Worm (Caenorhabditis elegans) whole organism, L4 larva: Measurements from ENCODE around the gene lin-52.

ENCODE experiments used
- F49E8.2 ChIP-seq: sonication (generic microtip); optimal IDR thresholded peaks from 2 replicates; lab custom pipeline; 2016; ENCODE audit warnings: missing compliant biosample characterization, mild to moderate bottlenecking, missing genetic modification characterization, borderline replicate concordance
- R02D3.7 ChIP-seq: fragments of 150-350 bp; sonication (generic microtip); optimal IDR thresholded peaks from 3 replicates; lab custom pipeline; 2014; ENCODE audit warnings: missing biosample characterization, missing genetic modification characterization
- T26A8.4 ChIP-seq: fragments of 200-800 bp; sonication (Bioruptor generic); IDR thresholded peaks from 2 replicates; pipeline ENCODE4 v1.3.6; 2022; ENCODE audit warnings: missing genetic modification characterization, missing compliant biosample characterization
- Y48G9A.11 ChIP-seq: fragments of 200-800 bp; sonication (Bioruptor generic); IDR thresholded peaks from 2 replicates; pipeline ENCODE4 v1.3.6; 2022; ENCODE audit warnings: missing genetic modification reagents, missing genetic modification characterization, missing compliant biosample characterization
- Y5F2A.4 ChIP-seq: fragments of 200-800 bp; sonication (Bioruptor generic); optimal IDR thresholded peaks from 2 replicates; lab custom pipeline; 2018; ENCODE audit warnings: mild to moderate bottlenecking, missing genetic modification characterization, missing compliant biosample characterization
- Y75B8A.6 ChIP-seq: fragments of 200-800 bp; sonication (Bioruptor generic); IDR thresholded peaks from 2 replicates; pipeline ENCODE4 v1.3.6; 2022; ENCODE audit warnings: missing genetic modification reagents, missing genetic modification characterization, missing compliant biosample characterization
- ZK337.2 ChIP-seq: fragments of 200-800 bp; sonication (Bioruptor generic); IDR thresholded peaks from 2 replicates; pipeline ENCODE4 v1.3.6; 2022; ENCODE audit warnings: missing genetic modification reagents, missing genetic modification characterization, missing compliant biosample characterization
- aha-1 ChIP-seq: fragments of 150-350 bp; peaks from one replicate; lab custom pipeline; 2014; ENCODE audit warnings: missing biosample characterization, missing genetic modification characterization
- ama-1 ChIP-seq: fragments of 150-350 bp; optimal IDR thresholded peaks from 2 replicates; lab custom pipeline; 2014; ENCODE audit warnings: inconsistent platforms, mixed read lengths
- cey-2 ChIP-seq: sonication (generic microtip); optimal IDR thresholded peaks from 3 replicates; lab custom pipeline; 2017; ENCODE audit warnings: missing genetic modification characterization, mild to moderate bottlenecking, missing compliant biosample characterization, antibody characterized with exemption, borderline replicate concordance; ENCODE audit not compliant: insufficient read depth
- dmd-6 ChIP-seq: fragments of 200-800 bp; sonication (Bioruptor generic); IDR thresholded peaks from 2 replicates; pipeline ENCODE4 v1.3.6; 2022; ENCODE audit warnings: missing genetic modification reagents, missing genetic modification characterization, missing compliant biosample characterization
- dve-1 ChIP-seq: sonication (generic microtip); optimal IDR thresholded peaks from 2 replicates; lab custom pipeline; 2017; ENCODE audit warnings: antibody characterized with exemption, mild to moderate bottlenecking, missing genetic modification characterization, missing compliant biosample characterization; ENCODE audit not compliant: insufficient read depth
- hif-1 ChIP-seq, 2 experiments: sonication (generic microtip); optimal IDR thresholded peaks; 2 replicates each; lab custom pipeline; 2016 to 2017; ENCODE audit warnings: missing compliant biosample characterization in 2 of 2, missing genetic modification characterization in 2 of 2, missing genetic modification reagents in 2 of 2, missing genotype in 2 of 2, mild to moderate bottlenecking in 1 of 2
- hlh-11 ChIP-seq: fragments of 200-800 bp; sonication (Bioruptor generic); optimal IDR thresholded peaks from 2 replicates; lab custom pipeline; 2018; ENCODE audit warnings: mild to moderate bottlenecking, missing genetic modification characterization, missing compliant biosample characterization
- jun-1 ChIP-seq: fragments of 150-350 bp; optimal IDR thresholded peaks from 2 replicates; lab custom pipeline; 2014; ENCODE audit warnings: missing biosample characterization, missing genetic modification reagents, missing genetic modification characterization
- lim-7 ChIP-seq: fragments of 200-800 bp; sonication (Bioruptor generic); IDR thresholded peaks from 2 replicates; pipeline ENCODE4 v1.3.6; 2022; ENCODE audit warnings: missing genetic modification characterization, missing compliant biosample characterization
- lin-1 ChIP-seq: fragments of 200-800 bp; sonication (Bioruptor generic); IDR thresholded peaks from 2 replicates; pipeline ENCODE4 v1.3.6; 2022; ENCODE audit warnings: missing genetic modification reagents, missing genetic modification characterization, missing compliant biosample characterization
- lin-15B ChIP-seq: fragments of 150-350 bp; sonication (generic microtip); optimal IDR thresholded peaks from 3 replicates; lab custom pipeline; 2014; ENCODE audit warnings: missing biosample characterization, missing genetic modification characterization
- lin-29 ChIP-seq: fragments of 200-800 bp; sonication (Bioruptor generic); IDR thresholded peaks from 2 replicates; pipeline ENCODE4 v1.3.6; 2022; ENCODE audit warnings: missing genetic modification reagents, missing genetic modification characterization, missing compliant biosample characterization
- lin-39 ChIP-seq: fragments of 150-350 bp; optimal IDR thresholded peaks from 2 replicates; lab custom pipeline; 2014; ENCODE audit warnings: missing biosample characterization, missing genetic modification reagents, missing genetic modification characterization
- lsy-2 ChIP-seq, 2 experiments: fragments of 150-350 bp in 1 of 2; sonication (generic microtip) in 1 of 2; optimal IDR thresholded peaks; 2 replicates each; lab custom pipeline; 2014 to 2017; ENCODE audit warnings: missing biosample characterization in 2 of 2, missing genetic modification characterization in 2 of 2
- madf-9 ChIP-seq: fragments of 200-800 bp; sonication (Bioruptor generic); conservative IDR thresholded peaks from 2 replicates; pipeline ENCODE4 v1.3.6; 2022; ENCODE audit warnings: missing genetic modification reagents, missing genetic modification characterization, missing compliant biosample characterization
- mdl-1 ChIP-seq, 2 experiments: fragments of 150-350 bp in 1 of 2; sonication (generic microtip) in 1 of 2; optimal IDR thresholded peaks; 2 replicates each; lab custom pipeline; 2014 to 2017; ENCODE audit warnings: missing biosample characterization in 2 of 2, missing genetic modification characterization in 2 of 2
- mes-2 ChIP-seq: sonication (generic microtip); optimal IDR thresholded peaks from 2 replicates; lab custom pipeline; 2016; ENCODE audit warnings: missing genotype, mild to moderate bottlenecking, missing genetic modification characterization, missing compliant biosample characterization; ENCODE audit not compliant: poor library complexity, severe bottlenecking
- nhr-102 ChIP-seq: sonication (generic microtip); optimal IDR thresholded peaks from 2 replicates; lab custom pipeline; 2016; ENCODE audit warnings: mild to moderate bottlenecking, missing genetic modification characterization, moderate library complexity, missing compliant biosample characterization
- nhr-11 ChIP-seq: fragments of 150-350 bp; optimal IDR thresholded peaks from 2 replicates; lab custom pipeline; 2014; ENCODE audit warnings: missing biosample characterization, missing genetic modification characterization
- nhr-42 ChIP-seq: fragments of 200-800 bp; sonication (Bioruptor generic); IDR thresholded peaks from 2 replicates; pipeline ENCODE4 v1.3.6; 2022; ENCODE audit warnings: missing genetic modification characterization, missing compliant biosample characterization
- nhr-76 ChIP-seq: fragments of 150-350 bp; optimal IDR thresholded peaks from 2 replicates; lab custom pipeline; 2014; ENCODE audit warnings: missing biosample characterization, missing genetic modification characterization
- php-3 ChIP-seq: fragments of 200-800 bp; sonication (Bioruptor generic); IDR thresholded peaks from 2 replicates; pipeline ENCODE4 v1.3.6; 2022; ENCODE audit warnings: missing genetic modification reagents, missing genetic modification characterization, missing compliant biosample characterization
- rbr-2 ChIP-seq: sonication (generic microtip); optimal IDR thresholded peaks from 2 replicates; lab custom pipeline; 2016; ENCODE audit warnings: missing genotype, missing genetic modification characterization, missing compliant biosample characterization
- saeg-2 ChIP-seq: fragments of 200-800 bp; sonication (Bioruptor generic); IDR thresholded peaks from 2 replicates; pipeline ENCODE4 v1.3.6; 2022; ENCODE audit warnings: missing genetic modification reagents, missing genetic modification characterization, missing compliant biosample characterization
- sdz-12 ChIP-seq: fragments of 200-800 bp; sonication (Bioruptor generic); optimal IDR thresholded peaks from 2 replicates; lab custom pipeline; 2018; ENCODE audit warnings: mild to moderate bottlenecking, missing genetic modification characterization, missing compliant biosample characterization
- snpc-1.2 ChIP-seq: fragments of 200-800 bp; sonication (Bioruptor generic); IDR thresholded peaks from 2 replicates; pipeline ENCODE4 v1.3.6; 2022; ENCODE audit warnings: missing genetic modification reagents, missing genetic modification characterization, missing compliant biosample characterization
- snpc-4 ChIP-seq: fragments of 150-350 bp; optimal IDR thresholded peaks from 2 replicates; lab custom pipeline; 2014; ENCODE audit warnings: missing biosample characterization, missing genetic modification characterization
- spr-3 ChIP-seq: fragments of 200-800 bp; sonication (Bioruptor generic); optimal IDR thresholded peaks from 2 replicates; lab custom pipeline; 2018; ENCODE audit warnings: mild to moderate bottlenecking, missing genetic modification characterization, missing compliant biosample characterization
- tag-97 ChIP-seq: fragments of 200-800 bp; sonication (Bioruptor generic); IDR thresholded peaks from 2 replicates; pipeline ENCODE4 v1.3.6; 2022; ENCODE audit warnings: missing genetic modification characterization, missing compliant biosample characterization
- tra-1 ChIP-seq: fragments of 200-800 bp; sonication (Bioruptor generic); IDR thresholded peaks from 2 replicates; pipeline ENCODE4 v1.3.6; 2022; ENCODE audit warnings: missing genetic modification reagents, missing genetic modification characterization, missing compliant biosample characterization
- unc-130 ChIP-seq: sonication (generic microtip); optimal IDR thresholded peaks from 2 replicates; lab custom pipeline; 2016; ENCODE audit warnings: missing genetic modification reagents, missing genetic modification characterization, missing compliant biosample characterization
- unc-62 ChIP-seq, 3 experiments: fragments of 150-350 bp in 1 of 3; sonication (generic microtip); optimal IDR thresholded peaks in 2 of 3; peaks in 1 of 3; 1 replicate in 1 of 3; 2 replicates in 2 of 3; lab custom pipeline; 2014 to 2017; ENCODE audit warnings: missing biosample characterization in 3 of 3, missing genetic modification characterization in 3 of 3, missing genetic modification reagents in 3 of 3, missing genotype in 1 of 3
- vab-7 ChIP-seq: fragments of 200-800 bp; sonication (Bioruptor generic); IDR thresholded peaks from 2 replicates; pipeline ENCODE4 v1.3.6; 2022; ENCODE audit warnings: missing genetic modification reagents, missing genetic modification characterization, missing compliant biosample characterization
- zfp-3 ChIP-seq: fragments of 200-800 bp; sonication (Bioruptor generic); conservative IDR thresholded peaks from 2 replicates; pipeline ENCODE4 v1.3.6; 2022; ENCODE audit warnings: missing genetic modification reagents, missing genetic modification characterization, missing compliant biosample characterization
- zip-11 ChIP-seq: fragments of 200-800 bp; sonication (Bioruptor generic); IDR thresholded peaks from 2 replicates; pipeline ENCODE4 v1.3.6; 2022; ENCODE audit warnings: missing genetic modification characterization, missing compliant biosample characterization
- zip-2 ChIP-seq: fragments of 150-350 bp; optimal IDR thresholded peaks from 2 replicates; lab custom pipeline; 2014; ENCODE audit warnings: missing biosample characterization, missing genetic modification characterization

lin-52 gene

DNA sequence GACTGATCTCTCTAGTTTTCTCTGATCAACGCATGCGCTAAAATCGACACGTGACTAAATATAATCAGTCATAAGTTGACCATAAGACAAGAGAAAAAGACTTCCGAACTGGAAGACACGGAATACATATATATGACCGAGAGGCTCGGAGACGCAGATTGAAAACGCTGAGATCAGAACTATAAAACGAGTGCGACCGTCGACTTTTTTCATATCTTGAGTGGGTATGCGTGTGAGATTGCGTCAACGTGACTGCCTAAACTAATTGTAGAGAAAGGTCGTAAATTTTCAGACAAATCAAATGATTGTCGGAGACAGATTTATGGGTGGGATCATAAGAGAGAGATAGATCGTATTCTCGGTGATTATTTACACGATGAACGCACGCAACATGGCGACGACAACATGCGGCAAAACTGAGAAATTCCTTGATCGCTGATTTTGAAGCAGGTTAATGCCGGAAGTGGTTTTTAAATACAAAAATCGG is 16.9 kb downstream of the lin-52 start (continued):
- no peak for TF ChIP-seq lin-29 (GFP tag; lab: Robert Waterston, UW)
- TF ChIP-seq mdl-1 (tag; optimal IDR thresholded peaks at IDR 0.05; lab: Kevin White, UChicago), result peak; percentile 23 to 79
- TF ChIP-seq nhr-102 (tag; lab: Kevin White, UChicago), result no peak
- TF ChIP-seq dmd-6 (GFP tag; lab: Robert Waterston, UW), result peak; percentile 37; the same call in 1 of the 2 replicates
- no peak for TF ChIP-seq unc-62 (GFP tag; optimal IDR thresholded peaks at IDR 0.05 in 1 of 2; lab: Kevin White, UChicago)
- TF ChIP-seq unc-62 (tag; optimal IDR thresholded peaks at IDR 0.05; lab: Kevin White, UChicago), result no peak
- TF ChIP-seq Y5F2A.4 (GFP tag; lab: Kevin White, UChicago), result no peak
- TF ChIP-seq hif-1 (tag; optimal IDR thresholded peaks at IDR 0.05; lab: Kevin White, UChicago), result no peak
- no peak for TF ChIP-seq F49E8.2 (tag; lab: Kevin White, UChicago)
- no peak for TF ChIP-seq nhr-42 (GFP tag; lab: Robert Waterston, UW)
- no peak for TF ChIP-seq lim-7 (GFP tag; lab: Robert Waterston, UW)
- TF ChIP-seq zip-11 (GFP tag; lab: Robert Waterston, UW), result no peak
- TF ChIP-seq nhr-11, result no peak
- no peak for TF ChIP-seq lin-1 (GFP tag; lab: Robert Waterston, UW)
- TF ChIP-seq madf-9 (GFP tag; lab: Robert Waterston, UW), result no peak
- 0 out of 2 replicates have a peak, but pooled peaks have one; percentile 15 for TF ChIP-seq T26A8.4 (GFP tag; lab: Robert Waterston, UW)
- no peak for TF ChIP-seq R02D3.7 (tag; lab: Kevin White, UChicago)
- TF ChIP-seq Y48G9A.11 (GFP tag; lab: Robert Waterston, UW), result no peak
- TF ChIP-seq zfp-3 (GFP tag; lab: Robert Waterston, UW), result no peak
- peak; percentile 94 for TF ChIP-seq php-3
- peak; percentile 64 for TF ChIP-seq ama-1 (lab: Kevin White, UChicago)

DNA sequence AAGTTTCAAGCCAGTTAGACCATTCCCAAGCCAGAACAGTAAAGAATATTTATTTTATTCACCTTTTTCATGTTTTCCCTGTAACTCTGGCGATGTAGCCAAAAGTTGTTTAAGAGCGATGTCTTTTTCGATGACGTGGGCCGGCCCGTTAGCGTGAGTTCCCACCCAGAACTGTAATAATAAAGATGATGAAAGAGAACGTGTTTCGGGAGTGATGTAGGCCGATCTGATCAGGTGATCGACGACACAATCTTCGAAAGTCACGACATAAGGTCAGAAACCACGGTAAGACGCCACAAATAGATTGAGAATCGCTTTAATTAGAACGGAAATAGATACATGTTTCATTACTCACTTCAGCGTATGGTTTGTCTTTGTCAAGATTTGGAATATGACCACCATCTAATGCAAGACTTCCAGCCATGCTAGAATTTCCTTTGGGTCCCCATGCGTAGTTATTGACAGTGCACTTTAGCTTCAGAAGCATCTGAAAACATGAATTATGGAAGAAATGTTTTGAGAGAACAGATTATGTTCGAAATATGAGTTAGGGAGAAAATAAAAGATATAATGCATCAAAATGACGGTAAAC is 17.5 kb downstream of the lin-52 start, which contains the start of gene ZK632.4:
ZK632.4 (minus strand) TSS at position 487 of the 592 bp plus-strand sequence.
- TF ChIP-seq ZK337.2 (no peak), lin-39 (tag; lab: Kevin White, UChicago) (no peak), Y75B8A.6 (GFP tag; lab: Robert Waterston, UW) (no peak), lsy-2 (tag; optimal IDR thresholded peaks at IDR 0.05; lab: Kevin White, UChicago) (no peak), php-3 (no peak), nhr-76 (tag; lab: Kevin White, UChicago) (no peak), tra-1 (GFP tag; lab: Robert Waterston, UW) (peak; percentile 34; the same call in 1 of the 2 replicates), lin-15B (tag; lab: Kevin White, UChicago) (no peak), unc-62 (GFP tag; optimal IDR thresholded peaks at IDR 0.05 in 1 of 2; lab: Kevin White, UChicago) (peak in 1 of 2 experiments; percentile 92), unc-62 (tag; optimal IDR thresholded peaks at IDR 0.05; lab: Kevin White, UChicago) (no peak)

DNA sequence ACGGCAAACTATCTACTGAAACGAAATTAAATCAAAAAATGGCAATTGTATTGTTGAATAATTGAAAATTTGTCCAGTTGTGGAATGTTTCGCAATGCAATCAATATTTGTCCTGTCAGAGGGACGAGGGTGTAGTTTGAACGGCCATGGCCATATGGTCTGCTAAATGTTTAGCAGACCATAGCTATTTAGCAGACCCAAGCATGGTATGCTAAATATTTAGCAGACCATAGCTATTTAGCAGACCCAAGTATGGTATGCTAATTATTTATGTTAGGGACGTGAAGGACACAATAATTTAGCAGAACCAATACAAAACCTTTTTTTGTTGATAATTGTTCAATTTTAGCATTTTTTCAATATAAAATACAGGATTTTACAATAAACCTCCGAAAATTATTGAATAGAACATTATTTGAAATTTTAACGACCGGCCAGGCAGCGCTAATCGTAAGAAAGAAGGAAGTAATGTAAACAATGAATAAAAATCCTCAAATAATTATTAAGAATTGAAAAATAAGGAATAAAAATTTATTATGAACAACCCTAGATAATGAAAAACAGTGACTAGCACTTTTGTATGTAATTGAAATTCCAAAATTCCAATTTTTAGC is 19.4 kb downstream of the lin-52 start, which contains the start of gene riok-3:
riok-3 (minus strand) TSS at position 15 of the 614 bp plus-strand sequence.
- TF ChIP-seq saeg-2 (GFP tag; lab: Robert Waterston, UW), result no peak
- TF ChIP-seq mes-2 (tag; lab: Kevin White, UChicago), result peak; percentile 47
- no peak for TF ChIP-seq snpc-1.2 (GFP tag; lab: Robert Waterston, UW)
- TF ChIP-seq snpc-4 (tag; lab: Kevin White, UChicago), result no peak
- peak in 1 of 2 experiments; percentile 51 for TF ChIP-seq lsy-2 (tag; optimal IDR thresholded peaks at IDR 0.05; lab: Kevin White, UChicago)
- peak; percentile 1 for TF ChIP-seq dve-1 (tag; lab: Kevin White, UChicago)
- no peak for TF ChIP-seq lim-7 (GFP tag; lab: Robert Waterston, UW)
- TF ChIP-seq hlh-11 (tag; lab: Kevin White, UChicago), result peak; percentile 1
- no peak for TF ChIP-seq tra-1 (GFP tag; lab: Robert Waterston, UW)
- no peak for TF ChIP-seq cey-2 (tag; lab: Kevin White, UChicago)
- TF ChIP-seq tag-97, result no peak
- TF ChIP-seq sdz-12 (GFP tag; lab: Kevin White, UChicago), result no peak
- TF ChIP-seq nhr-102 (tag; lab: Kevin White, UChicago), result peak; percentile 35
- TF ChIP-seq jun-1 (tag; lab: Kevin White, UChicago), result no peak
- TF ChIP-seq hif-1 (tag; optimal IDR thresholded peaks at IDR 0.05; lab: Kevin White, UChicago), result no peak
- peak; percentile 77 for TF ChIP-seq zfp-3 (GFP tag; lab: Robert Waterston, UW)
- TF ChIP-seq php-3, result peak; percentile 55; the same call in 1 of the 2 replicates
- no peak for TF ChIP-seq aha-1 (tag; lab: Kevin White, UChicago)
- TF ChIP-seq spr-3 (GFP tag; lab: Kevin White, UChicago), result no peak
- TF ChIP-seq lin-1 (GFP tag; lab: Robert Waterston, UW), result no peak
- TF ChIP-seq zip-2 (tag; lab: Kevin White, UChicago), result peak; percentile 87
- TF ChIP-seq vab-7, result no peak
- TF ChIP-seq unc-130 (GFP tag; lab: Kevin White, UChicago), result no peak
- TF ChIP-seq rbr-2 (tag; lab: Kevin White, UChicago), result no peak
